Fruit fly (Drosophila melanogaster) whole organism, embryonic: ENCODE data around the gene CG13047.

Experiments used
- Ada2b ChIP-seq: fragments of 200-800 bp; sonication (Bioruptor generic); IDR thresholded peaks from 2 replicates; pipeline ENCODE4 v1.3.6; 2022; ENCODE audit warnings: missing biosample characterization, missing genetic modification characterization
- Blimp-1 ChIP-seq: fragments of 200-800 bp; sonication (Bioruptor generic); optimal IDR thresholded peaks from 3 replicates; lab custom pipeline; 2018; ENCODE audit warnings: missing biosample characterization, missing genetic modification characterization, mild to moderate bottlenecking, moderate library complexity, missing genetic modification reagents
- CG10209 ChIP-seq: fragments of 200-800 bp; sonication (Bioruptor generic); optimal IDR thresholded peaks from 3 replicates; lab custom pipeline; 2017; ENCODE audit warnings: missing biosample characterization, mild to moderate bottlenecking, missing genetic modification characterization, missing genetic modification reagents
- CG10979 ChIP-seq: fragments of 200-800 bp; sonication (Bioruptor generic); optimal IDR thresholded peaks from 2 replicates; lab custom pipeline; 2018; ENCODE audit warnings: missing biosample characterization, mild to moderate bottlenecking, missing genetic modification characterization, moderate library complexity
- CG11695 ChIP-seq: fragments of 200-800 bp; sonication (Bioruptor generic); IDR thresholded peaks from 3 replicates; pipeline ENCODE4 v1.3.6; 2022; ENCODE audit warnings: missing biosample characterization, missing genetic modification characterization
- CG12769 ChIP-seq: fragments of 200-800 bp; sonication (Bioruptor generic); optimal IDR thresholded peaks from 2 replicates; lab custom pipeline; 2019; ENCODE audit warnings: missing biosample characterization, mild to moderate bottlenecking, missing genetic modification characterization, moderate library complexity
- CG13123 ChIP-seq: fragments of 200-800 bp; sonication (Bioruptor generic); optimal IDR thresholded peaks from 2 replicates; lab custom pipeline; 2016; ENCODE audit warnings: missing biosample characterization, missing genetic modification characterization
- CG18619 ChIP-seq: fragments of 200-800 bp; sonication (Bioruptor generic); optimal IDR thresholded peaks from 3 replicates; lab custom pipeline; 2017; ENCODE audit warnings: missing biosample characterization, mild to moderate bottlenecking, missing genetic modification characterization
- CG30403 ChIP-seq: fragments of 200-800 bp; sonication (Bioruptor generic); optimal IDR thresholded peaks from 3 replicates; lab custom pipeline; 2016; ENCODE audit warnings: missing biosample characterization, missing genetic modification characterization
- CG3065 ChIP-seq: fragments of 200-800 bp; sonication (Bioruptor generic); optimal IDR thresholded peaks from 2 replicates; lab custom pipeline; 2016; ENCODE audit warnings: missing biosample characterization, missing genetic modification characterization
- CG3847 ChIP-seq: fragments of 200-800 bp; sonication (Bioruptor generic); IDR thresholded peaks from 2 replicates; pipeline ENCODE4 v1.3.6; 2022; ENCODE audit warnings: missing biosample characterization, missing genetic modification characterization
- CG4424 ChIP-seq: fragments of 200-800 bp; sonication (Bioruptor generic); optimal IDR thresholded peaks from 3 replicates; lab custom pipeline; 2016; ENCODE audit warnings: missing biosample characterization, missing genetic modification characterization
- CG4730 ChIP-seq: fragments of 200-800 bp; sonication (Bioruptor generic); IDR thresholded peaks from 2 replicates; pipeline ENCODE4 v1.3.6; 2022; ENCODE audit warnings: missing biosample characterization, missing genetic modification characterization
- CG7357 ChIP-seq: fragments of 200-800 bp; sonication (Bioruptor generic); IDR thresholded peaks from 3 replicates; pipeline ENCODE4 v1.3.6; 2022; ENCODE audit warnings: missing biosample characterization, missing genetic modification characterization
- CG7745 ChIP-seq: fragments of 200-800 bp; sonication (Bioruptor generic); optimal IDR thresholded peaks from 2 replicates; lab custom pipeline; 2018; ENCODE audit warnings: missing biosample characterization, mild to moderate bottlenecking, missing genetic modification characterization, moderate library complexity
- CG7839 ChIP-seq: fragments of 200-800 bp; sonication (Bioruptor generic); optimal IDR thresholded peaks from 3 replicates; lab custom pipeline; 2018; ENCODE audit warnings: missing biosample characterization, mild to moderate bottlenecking, missing genetic modification characterization, moderate library complexity
- CG8281 ChIP-seq: fragments of 200-800 bp; sonication (Bioruptor generic); optimal IDR thresholded peaks from 2 replicates; lab custom pipeline; 2018; ENCODE audit warnings: missing biosample characterization, mild to moderate bottlenecking, missing genetic modification characterization, moderate library complexity
- CG8290 ChIP-seq, 3 experiments: fragments of 200-800 bp; sonication (Bioruptor generic); optimal IDR thresholded peaks; 2 replicates each; lab custom pipeline; 2016 to 2019; ENCODE audit warnings: missing biosample characterization in 3 of 3, missing genetic modification characterization in 3 of 3, mild to moderate bottlenecking in 2 of 3, moderate library complexity in 1 of 3
- CG9437 ChIP-seq: fragments of 200-800 bp; sonication (Bioruptor generic); optimal IDR thresholded peaks from 2 replicates; lab custom pipeline; 2018; ENCODE audit warnings: missing biosample characterization, mild to moderate bottlenecking, missing genetic modification characterization
- H15 ChIP-seq: fragments of 200-800 bp; sonication (Bioruptor generic); IDR thresholded peaks from 3 replicates; pipeline ENCODE4 v1.3.6; 2022; ENCODE audit warnings: missing biosample characterization, missing genetic modification characterization
- H2.0 ChIP-seq: fragments of 200-800 bp; sonication (Bioruptor generic); IDR thresholded peaks from 2 replicates; pipeline ENCODE4 v1.3.6; 2022; ENCODE audit warnings: missing biosample characterization, missing genetic modification characterization
- HLH3B ChIP-seq: fragments of 200-800 bp; sonication (Bioruptor generic); IDR thresholded peaks from 2 replicates; pipeline ENCODE4 v1.3.6; 2022; ENCODE audit warnings: missing biosample characterization, missing genetic modification characterization
- MESR4 ChIP-seq: fragments of 200-800 bp; sonication (Bioruptor generic); optimal IDR thresholded peaks from 2 replicates; lab custom pipeline; 2018; ENCODE audit warnings: missing biosample characterization, mild to moderate bottlenecking, missing genetic modification characterization, moderate library complexity
- Nf-YA ChIP-seq: fragments of 200-800 bp; sonication (Bioruptor generic); IDR thresholded peaks from 2 replicates; pipeline ENCODE4 v1.3.6; 2022; ENCODE audit warnings: missing biosample characterization, missing genetic modification characterization
- Pdp1 ChIP-seq, 2 experiments: fragments of 200-800 bp; sonication (Bioruptor generic); optimal IDR thresholded peaks; 3 replicates each; lab custom pipeline; 2016; ENCODE audit warnings: missing biosample characterization in 2 of 2, missing genetic modification characterization in 2 of 2, mild to moderate bottlenecking in 1 of 2, moderate library complexity in 1 of 2
- Six4 ChIP-seq: fragments of 200-800 bp; sonication (Bioruptor generic); optimal IDR thresholded peaks from 2 replicates; lab custom pipeline; 2016; ENCODE audit warnings: missing biosample characterization, missing genetic modification characterization
- Sox102F ChIP-seq: fragments of 200-800 bp; sonication (Bioruptor generic); optimal IDR thresholded peaks from 2 replicates; lab custom pipeline; 2018; ENCODE audit warnings: missing biosample characterization, mild to moderate bottlenecking, missing genetic modification characterization, moderate library complexity
- Trl ChIP-seq, 3 experiments: fragments of >200 bp in 2 of 3; fragments of 200-800 bp in 1 of 3; sonication (Bioruptor generic) in 1 of 3; optimal IDR thresholded peaks; 2 replicates in 1 of 3; 3 replicates in 2 of 3; lab custom pipeline; 2016 to 2017; ENCODE audit warnings: missing biosample characterization in 1 of 3, missing genetic modification characterization in 1 of 3
- ato ChIP-seq: fragments of 200-800 bp; sonication (Bioruptor generic); IDR thresholded peaks from 2 replicates; pipeline ENCODE4 v1.3.6; 2022; ENCODE audit warnings: missing biosample characterization, missing genetic modification characterization; ENCODE audit not compliant: partially characterized antibody
- bsh ChIP-seq, 2 experiments: fragments of 200-800 bp; sonication (Bioruptor generic); optimal IDR thresholded peaks; 2 replicates each; lab custom pipeline; 2017 to 2018; ENCODE audit warnings: mild to moderate bottlenecking in 2 of 2, missing biosample characterization in 2 of 2, missing genetic modification characterization in 2 of 2, moderate library complexity in 1 of 2
- cad ChIP-seq: fragments of >200 bp; optimal IDR thresholded peaks from 2 replicates; lab custom pipeline; 2017; ENCODE audit warnings: missing biosample characterization, missing genetic modification characterization
- chinmo ChIP-seq: fragments of 200-800 bp; sonication (Bioruptor generic); IDR thresholded peaks from 4 replicates; pipeline ENCODE4 v1.3.6; 2022; ENCODE audit warnings: missing biosample characterization, missing genetic modification characterization; ENCODE audit not compliant: partially characterized antibody
- dmrt99B ChIP-seq: fragments of 200-800 bp; sonication (Bioruptor generic); optimal IDR thresholded peaks from 2 replicates; lab custom pipeline; 2018; ENCODE audit warnings: missing biosample characterization, mild to moderate bottlenecking, missing genetic modification characterization, moderate library complexity
- esg ChIP-seq: fragments of 200-800 bp; sonication (Bioruptor generic); conservative IDR thresholded peaks from 2 replicates; pipeline ENCODE4 v1.3.6; 2022; ENCODE audit warnings: missing biosample characterization, missing genetic modification characterization
- fd3F ChIP-seq: fragments of 200-800 bp; sonication (Bioruptor generic); optimal IDR thresholded peaks from 2 replicates; lab custom pipeline; 2018; ENCODE audit warnings: missing biosample characterization, mild to moderate bottlenecking, missing genetic modification characterization, moderate library complexity
- gcm2 ChIP-seq: fragments of 200-800 bp; sonication (Bioruptor generic); optimal IDR thresholded peaks from 2 replicates; lab custom pipeline; 2016; ENCODE audit warnings: missing biosample characterization, missing genetic modification characterization
- grau ChIP-seq: fragments of 200-800 bp; optimal IDR thresholded peaks from 3 replicates; lab custom pipeline; 2019; ENCODE audit warnings: missing biosample characterization, mild to moderate bottlenecking, missing genetic modification characterization, moderate library complexity
- gt ChIP-seq: fragments of 200-800 bp; sonication (Bioruptor generic); IDR thresholded peaks from 2 replicates; pipeline ENCODE4 v1.3.6; 2022; ENCODE audit warnings: missing biosample characterization, missing genetic modification characterization
- her ChIP-seq: fragments of 200-800 bp; sonication (Bioruptor generic); optimal IDR thresholded peaks from 2 replicates; lab custom pipeline; 2016; ENCODE audit warnings: missing biosample characterization, missing genetic modification characterization
- row ChIP-seq: fragments of 200-800 bp; sonication (Bioruptor generic); IDR thresholded peaks from 3 replicates; pipeline ENCODE4 v1.3.6; 2022; ENCODE audit warnings: missing biosample characterization, missing genetic modification characterization
- sd ChIP-seq: fragments of 200-800 bp; sonication (Bioruptor generic); optimal IDR thresholded peaks from 3 replicates; lab custom pipeline; 2018; ENCODE audit warnings: missing biosample characterization, mild to moderate bottlenecking, missing genetic modification characterization, moderate library complexity
- sisA ChIP-seq: fragments of 200-800 bp; sonication (Bioruptor generic); IDR thresholded peaks from 2 replicates; pipeline ENCODE4 v1.3.6; 2022; ENCODE audit warnings: missing biosample characterization, missing genetic modification characterization
- slbo ChIP-seq: fragments of 200-800 bp; sonication (Bioruptor generic); IDR thresholded peaks from 2 replicates; pipeline ENCODE4 v1.3.6; 2022; ENCODE audit warnings: missing biosample characterization, missing genetic modification characterization
- tap ChIP-seq: fragments of 200-800 bp; optimal IDR thresholded peaks from 3 replicates; lab custom pipeline; 2019; ENCODE audit warnings: missing biosample characterization, mild to moderate bottlenecking, missing genetic modification characterization, moderate library complexity
- unpg ChIP-seq: fragments of 200-800 bp; sonication (Bioruptor generic); optimal IDR thresholded peaks from 3 replicates; lab custom pipeline; 2018; ENCODE audit warnings: missing biosample characterization, mild to moderate bottlenecking, missing genetic modification characterization, moderate library complexity
- wek ChIP-seq: fragments of 200-800 bp; sonication (Bioruptor generic); optimal IDR thresholded peaks from 3 replicates; lab custom pipeline; 2018; ENCODE audit warnings: missing biosample characterization, mild to moderate bottlenecking, missing genetic modification characterization, moderate library complexity

Gene CG13047

dm6 chr3L:16289067-16289466 is 3.9 kb upstream of the CG13047 start (continued):
- TF ChIP-seq CG7357 (GFP tag; lab: Robert Waterston, UW) (0 out of 3 replicates have a peak, but pooled peaks have one; percentile 21), CG4424 (peak; percentile 38), CG10209 (GFP tag; lab: Kevin White, UChicago) (peak; percentile 23), CG7745 (tag; lab: Kevin White, UChicago) (no peak), CG4730 (peak; percentile 50; the same call in 1 of the 2 replicates), Blimp-1 (GFP tag; lab: Kevin White, UChicago) (peak; percentile 22), H15 (peak; percentile 53; the same call in 1 of the 3 replicates), Sox102F (GFP tag; lab: Kevin White, UChicago) (peak; percentile 31), gt (GFP tag; lab: Robert Waterston, UW) (no peak), fd3F (GFP tag; lab: Kevin White, UChicago) (peak; percentile 36), dmrt99B (tag; lab: Kevin White, UChicago) (peak; percentile 43), CG9437 (peak; percentile 25), slbo (GFP tag; lab: Robert Waterston, UW) (peak; percentile 22; the same call in 1 of the 2 replicates), CG11695 (GFP tag; lab: Robert Waterston, UW) (0 out of 3 replicates have a peak, but pooled peaks have one; percentile 27), wek (GFP tag; lab: Kevin White, UChicago) (no peak), gcm2 (GFP tag; lab: Kevin White, UChicago) (no peak), Ada2b (peak; percentile 58; the same call in 1 of the 2 replicates), CG7839 (tag; lab: Kevin White, UChicago) (peak; percentile 39), Nf-YA (GFP tag; lab: Robert Waterston, UW) (0 out of 2 replicates have a peak, but pooled peaks have one; percentile 20), CG3847 (no peak)

- TF ChIP-seq CG18619 (GFP tag; lab: Kevin White, UChicago) (no peak), Trl (optimal IDR thresholded peaks at IDR 0.05; lab: Kevin White, UChicago) (peak; percentile 8 to 42), Trl (GFP tag; optimal IDR thresholded peaks at IDR 0.05; lab: Kevin White, UChicago) (no peak), chinmo (GFP tag; lab: Robert Waterston, UW) (0 out of 4 replicates have a peak, but pooled peaks have one; percentile 18), her (GFP tag; lab: Kevin White, UChicago) (no peak)
- TF ChIP-seq, all 482 proteins: peak for 2
Measured at dm6 chr3L:16288322-16288721, 3.1 kb upstream of the CG13047 start, which contains the start of gene CG13046. CG13046 (minus strand) TSS chr3L:16288422.

dm6 chr3L:16286258-16286657 is 1.1 kb upstream of the CG13047 start:
- peak; percentile 35 for TF ChIP-seq grau (tag; lab: Kevin White, UChicago)
- no peak for TF ChIP-seq CG8281 (tag; lab: Kevin White, UChicago)
- peak; percentile 27; the same call in 1 of the 2 replicates for TF ChIP-seq esg
- TF ChIP-seq Sox102F (GFP tag; lab: Kevin White, UChicago): peak; percentile 58
- no peak for TF ChIP-seq H2.0
- no peak for TF ChIP-seq ato
- no peak for TF ChIP-seq Six4 (GFP tag; lab: Kevin White, UChicago)
- peak; percentile 66 for TF ChIP-seq row (GFP tag; lab: Robert Waterston, UW)
- TF ChIP-seq unpg (GFP tag; lab: Kevin White, UChicago): peak; percentile 52
- TF ChIP-seq CG3065 (GFP tag; lab: Kevin White, UChicago): no peak
- peak; percentile 34; the same call in 1 of the 2 replicates for TF ChIP-seq HLH3B (GFP tag; lab: Robert Waterston, UW)
- no peak for TF ChIP-seq Pdp1 (GFP tag; optimal IDR thresholded peaks at IDR 0.05; lab: Kevin White, UChicago)
- no peak for TF ChIP-seq cad (GFP tag; lab: Kevin White, UChicago)
- peak; percentile 12 to 16 for TF ChIP-seq bsh (GFP tag; optimal IDR thresholded peaks at IDR 0.05; lab: Kevin White, UChicago)
- TF ChIP-seq MESR4: no peak
- peak; percentile 48 for TF ChIP-seq CG7839 (tag; lab: Kevin White, UChicago)
- peak; percentile 40 for TF ChIP-seq tap
- TF ChIP-seq sd (tag; lab: Kevin White, UChicago): peak; percentile 22
- TF ChIP-seq sisA (GFP tag; lab: Robert Waterston, UW): no peak
- peak; percentile 67 for TF ChIP-seq dmrt99B (tag; lab: Kevin White, UChicago)
- TF ChIP-seq CG8290 (GFP tag; optimal IDR thresholded peaks at IDR 0.05; lab: Kevin White, UChicago): no peak
- peak in 1 of 2 experiments; percentile 46 for TF ChIP-seq CG8290 (tag; optimal IDR thresholded peaks at IDR 0.05; lab: Kevin White, UChicago)
- TF ChIP-seq CG13123: no peak
- no peak for TF ChIP-seq CG10979
- peak; percentile 20 for TF ChIP-seq CG30403
- peak; percentile 39 for TF ChIP-seq CG12769
